Worm (Caenorhabditis elegans): ENCODE results near the gene pqn-71.
A peak's percentile ranks its signal among the peaks of the same experiment; 100 is the strongest.

pqn-71 gene

DNA sequence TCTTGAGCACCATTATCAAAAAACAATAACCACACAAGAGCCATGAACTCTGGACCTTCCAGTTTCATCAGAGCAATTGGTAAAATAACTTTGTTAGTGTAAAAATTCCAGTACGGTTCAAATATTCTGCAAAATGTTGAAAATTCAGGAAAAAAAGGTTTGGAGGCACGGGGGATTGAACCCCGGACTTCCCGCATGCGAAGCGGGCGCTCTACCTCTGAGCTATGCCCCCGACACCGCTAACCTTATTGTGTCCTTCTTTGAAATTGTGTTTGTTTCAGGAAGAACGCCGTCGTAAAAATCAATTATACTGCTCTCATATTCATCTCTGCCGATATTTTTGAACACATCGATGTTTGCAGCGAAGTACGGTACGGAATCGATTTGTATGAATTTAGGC, 14.3 kb downstream of the pqn-71 start (continued):
- no peak for TF ChIP-seq ceh-40 (GFP tag; IDR thresholded peaks at IDR 0.05)
- TF ChIP-seq mxl-1 (tag; optimal IDR thresholded peaks at IDR 0.05) = no peak
- no peak for TF ChIP-seq ekl-4 (GFP tag; IDR thresholded peaks at IDR 0.05)
- no peak for TF ChIP-seq Y79H2A.3 (GFP tag; conservative IDR thresholded peaks at IDR 0.05)
- peak; percentile 44 for TF ChIP-seq fkh-3 (tag; optimal IDR thresholded peaks at IDR 0.05)
- TF ChIP-seq tbx-9 (tag; optimal IDR thresholded peaks at IDR 0.05; ENCODE audit: borderline replicate concordance) = no peak
- no peak for TF ChIP-seq tlf-1 (GFP tag; optimal IDR thresholded peaks at IDR 0.05)
- TF ChIP-seq zim-3 (tag; optimal IDR thresholded peaks at IDR 0.05) = no peak
- no peak for TF ChIP-seq aptf-3 (GFP tag; IDR thresholded peaks at IDR 0.05)
- peak; percentile 61 for TF ChIP-seq T26A5.8 (tag; optimal IDR thresholded peaks at IDR 0.05)
- no peak for TF ChIP-seq ama-1 (optimal IDR thresholded peaks at IDR 0.05)
- TF ChIP-seq ama-1 (GFP tag; optimal IDR thresholded peaks at IDR 0.05) = peak in 1 of 2 experiments; percentile 46
- TF ChIP-seq B0261.1 (tag; optimal IDR thresholded peaks at IDR 0.05) = peak; percentile 83
- peak; percentile 49 for TF ChIP-seq hmg-1.2 (GFP tag; IDR thresholded peaks at IDR 0.05)
- TF ChIP-seq rpc-1 (optimal IDR thresholded peaks at IDR 0.05) = peak; percentile 75
- peak; percentile 72 for TF ChIP-seq rpc-1 (tag; optimal IDR thresholded peaks at IDR 0.05)
- TF ChIP-seq ztf-18 (tag; optimal IDR thresholded peaks at IDR 0.05) = peak; percentile 41
- TF ChIP-seq egl-18 (GFP tag; IDR thresholded peaks at IDR 0.05) = no peak
- TF ChIP-seq nhr-90 (tag; optimal IDR thresholded peaks at IDR 0.05) = peak; percentile 63
- no peak for TF ChIP-seq nfya-2 (GFP tag; IDR thresholded peaks at IDR 0.05)
- TF ChIP-seq let-607 (tag; optimal IDR thresholded peaks at IDR 0.05) = peak in 1 of 2 experiments; percentile 4
- no peak for TF ChIP-seq ztf-26 (tag; optimal IDR thresholded peaks at IDR 0.05)
- no peak for TF ChIP-seq nhr-120 (GFP tag; IDR thresholded peaks at IDR 0.05)
- TF ChIP-seq snpc-1.1 (tag; optimal IDR thresholded peaks at IDR 0.05; ENCODE audit: insufficient read depth) = peak; percentile 94
- no peak for TF ChIP-seq madf-8 (GFP tag; conservative IDR thresholded peaks at IDR 0.05)
- TF ChIP-seq nfyb-1 (GFP tag; IDR thresholded peaks at IDR 0.05) = 0 out of 2 replicates have a peak, but pooled peaks have one; percentile 50
- TF ChIP-seq sptf-2 (GFP tag; optimal IDR thresholded peaks at IDR 0.05) = peak; percentile 45
- TF ChIP-seq lin-40 (tag; optimal IDR thresholded peaks at IDR 0.05) = no peak
- TF ChIP-seq ZK185.1 (tag; optimal IDR thresholded peaks at IDR 0.05; ENCODE audit: poor library complexity, severe bottlenecking) = no peak
- TF ChIP-seq T07F8.4 (tag; optimal IDR thresholded peaks at IDR 0.05) = no peak
- TF ChIP-seq dox-1 (GFP tag; IDR thresholded peaks at IDR 0.05) = peak; percentile 35; the same call in 1 of the 2 replicates
- TF ChIP-seq sdz-38 (tag; optimal IDR thresholded peaks at IDR 0.05) = no peak
- TF ChIP-seq lsy-27 (tag; optimal IDR thresholded peaks at IDR 0.05; ENCODE audit: borderline replicate concordance, insufficient read depth) = no peak
- no peak for TF ChIP-seq mel-28 (tag; optimal IDR thresholded peaks at IDR 0.05; ENCODE audit: borderline replicate concordance)
- TF ChIP-seq sea-2 (GFP tag; IDR thresholded peaks at IDR 0.05) = no peak
- TF ChIP-seq snpc-3.4 (tag; optimal IDR thresholded peaks at IDR 0.05) = peak; percentile 81

DNA sequence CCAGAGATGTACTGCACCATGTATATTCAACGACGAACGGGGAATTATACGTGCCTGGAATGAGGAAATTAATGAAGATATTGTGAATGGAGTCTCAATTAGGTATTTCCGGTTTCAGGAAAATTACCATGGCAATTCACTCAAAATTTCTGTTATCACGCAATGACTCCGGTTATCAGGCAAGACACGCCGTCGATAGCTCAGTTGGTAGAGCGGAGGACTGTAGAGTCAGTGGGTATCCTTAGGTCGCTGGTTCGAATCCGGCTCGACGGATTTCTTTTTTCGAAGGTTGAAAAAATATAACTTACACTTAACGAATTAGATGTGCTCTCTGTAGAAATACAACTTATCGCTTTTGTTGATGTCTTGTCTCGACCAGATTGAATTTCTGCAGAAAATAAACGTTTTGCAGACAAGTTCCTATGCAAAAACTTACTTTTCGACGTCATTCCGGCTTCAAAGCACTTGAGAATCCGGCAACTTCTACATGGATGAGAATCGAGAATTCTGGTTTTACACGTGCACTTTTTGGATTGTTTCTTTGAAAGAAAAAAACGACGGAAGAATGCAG, 15.1 kb downstream of the pqn-71 start:
- TF ChIP-seq ztf-28 (GFP tag; IDR thresholded peaks at IDR 0.05) = no peak
- TF ChIP-seq F22D6.2 (tag; optimal IDR thresholded peaks at IDR 0.05) = no peak
- no peak for TF ChIP-seq lsl-1 (GFP tag; optimal IDR thresholded peaks at IDR 0.05)
- TF ChIP-seq dpff-1 (tag; optimal IDR thresholded peaks at IDR 0.05) = no peak
- no peak for TF ChIP-seq C17E4.6 (GFP tag; IDR thresholded peaks at IDR 0.05)
- TF ChIP-seq pbrm-1 (GFP tag; IDR thresholded peaks at IDR 0.05) = no peak
- no peak for TF ChIP-seq K11D2.4 (GFP tag; IDR thresholded peaks at IDR 0.05)
- no peak for TF ChIP-seq lin-54 (GFP tag; optimal IDR thresholded peaks at IDR 0.05)
- no peak for TF ChIP-seq F55B11.4 (tag; optimal IDR thresholded peaks at IDR 0.05; ENCODE audit: borderline replicate concordance, insufficient read depth)
- no peak for TF ChIP-seq egl-18 (GFP tag; IDR thresholded peaks at IDR 0.05)
- no peak for TF ChIP-seq B0336.3 (GFP tag; IDR thresholded peaks at IDR 0.05)
- no peak for TF ChIP-seq aptf-2 (GFP tag; conservative IDR thresholded peaks at IDR 0.05)
- TF ChIP-seq D2030.7 (GFP tag; IDR thresholded peaks at IDR 0.05) = peak; percentile 40
- no peak for TF ChIP-seq egl-44 (GFP tag; IDR thresholded peaks at IDR 0.05)
- peak; percentile 86 for TF ChIP-seq tbp1 (GFP tag; optimal IDR thresholded peaks at IDR 0.05)
- no peak for TF ChIP-seq hlh-26 (GFP tag; conservative IDR thresholded peaks at IDR 0.05)

Measured in whole organism, young adult.